Fruit fly (Drosophila melanogaster) whole organism, embryonic: ENCODE measurements around the gene Cpr23B.
A peak's percentile ranks its signal among the peaks of the same experiment; 100 is the strongest.

ENCODE experiments used
- Adf1 ChIP-seq: fragments of 200-800 bp; sonication (Bioruptor generic); IDR thresholded peaks from 2 replicates; pipeline ENCODE4 v1.3.6; 2022; ENCODE audit warnings: missing biosample characterization, missing genetic modification characterization
- B-H1 ChIP-seq: fragments of 200-800 bp; sonication (Bioruptor generic); IDR thresholded peaks from 3 replicates; pipeline ENCODE4 v1.3.6; 2022; ENCODE audit warnings: missing biosample characterization, missing genetic modification characterization
- CG2875 ChIP-seq: fragments of 200-800 bp; sonication (Bioruptor generic); optimal IDR thresholded peaks from 2 replicates; lab custom pipeline; 2017; ENCODE audit warnings: missing biosample characterization, mild to moderate bottlenecking, missing genetic modification characterization, missing genetic modification reagents
- CG2889 ChIP-seq: fragments of 200-800 bp; sonication (Bioruptor generic); IDR thresholded peaks from 3 replicates; pipeline ENCODE4 v1.3.6; 2022; ENCODE audit warnings: missing biosample characterization, missing genetic modification characterization
- CG3407 ChIP-seq: fragments of 200-800 bp; sonication (Bioruptor generic); optimal IDR thresholded peaks from 2 replicates; lab custom pipeline; 2018; ENCODE audit warnings: missing biosample characterization, mild to moderate bottlenecking, missing genetic modification characterization
- CG34224 ChIP-seq: fragments of 200-800 bp; sonication (Bioruptor generic); IDR thresholded peaks from 3 replicates; pipeline ENCODE4 v1.3.6; 2022; ENCODE audit warnings: missing biosample characterization, missing genetic modification characterization; ENCODE audit not compliant: partially characterized antibody
- CG3995 ChIP-seq: fragments of 200-800 bp; sonication (Bioruptor generic); optimal IDR thresholded peaks from 3 replicates; lab custom pipeline; 2016; ENCODE audit warnings: missing biosample characterization, missing genetic modification characterization
- CG4730 ChIP-seq: fragments of 200-800 bp; sonication (Bioruptor generic); IDR thresholded peaks from 2 replicates; pipeline ENCODE4 v1.3.6; 2022; ENCODE audit warnings: missing biosample characterization, missing genetic modification characterization
- CG7357 ChIP-seq: fragments of 200-800 bp; sonication (Bioruptor generic); IDR thresholded peaks from 3 replicates; pipeline ENCODE4 v1.3.6; 2022; ENCODE audit warnings: missing biosample characterization, missing genetic modification characterization
- CG8388 ChIP-seq: fragments of 200-800 bp; sonication (Bioruptor generic); optimal IDR thresholded peaks from 2 replicates; lab custom pipeline; 2019; ENCODE audit warnings: missing biosample characterization, mild to moderate bottlenecking, missing genetic modification characterization, moderate library complexity
- CG9609 ChIP-seq: fragments of 200-800 bp; sonication (Bioruptor generic); optimal IDR thresholded peaks from 3 replicates; lab custom pipeline; 2016; ENCODE audit warnings: missing biosample characterization, missing genetic modification characterization
- CoRest ChIP-seq: fragments of 200-800 bp; sonication (Bioruptor generic); optimal IDR thresholded peaks from 3 replicates; lab custom pipeline; 2018; ENCODE audit warnings: missing biosample characterization, mild to moderate bottlenecking, missing genetic modification characterization, moderate library complexity
- D ChIP-seq, 2 experiments: fragments of 200-800 bp in 1 of 2; fragments of >200 bp in 1 of 2; sonication (Bioruptor generic) in 1 of 2; optimal IDR thresholded peaks; 2 replicates in 1 of 2; 3 replicates in 1 of 2; lab custom pipeline; 2017; ENCODE audit warnings: mild to moderate bottlenecking in 1 of 2, missing biosample characterization in 1 of 2, missing genetic modification characterization in 1 of 2, missing genetic modification reagents in 1 of 2
- D19A ChIP-seq: fragments of 200-800 bp; optimal IDR thresholded peaks from 3 replicates; lab custom pipeline; 2019; ENCODE audit warnings: missing biosample characterization, mild to moderate bottlenecking, missing genetic modification characterization, moderate library complexity
- D19B ChIP-seq: fragments of 200-800 bp; sonication (Bioruptor generic); optimal IDR thresholded peaks from 2 replicates; lab custom pipeline; 2017; ENCODE audit warnings: missing biosample characterization, mild to moderate bottlenecking, missing genetic modification characterization
- HLH3B ChIP-seq: fragments of 200-800 bp; sonication (Bioruptor generic); IDR thresholded peaks from 2 replicates; pipeline ENCODE4 v1.3.6; 2022; ENCODE audit warnings: missing biosample characterization, missing genetic modification characterization
- HmgZ ChIP-seq: fragments of 200-800 bp; sonication (Bioruptor generic); optimal IDR thresholded peaks from 2 replicates; lab custom pipeline; 2018; ENCODE audit warnings: missing biosample characterization, mild to moderate bottlenecking, missing genetic modification characterization
- Mad ChIP-seq: fragments of 200-800 bp; sonication (Bioruptor generic); optimal IDR thresholded peaks from 2 replicates; lab custom pipeline; 2016; ENCODE audit warnings: missing biosample characterization, missing genetic modification characterization
- Opbp ChIP-seq: fragments of 200-800 bp; sonication (Bioruptor generic); IDR thresholded peaks from 3 replicates; pipeline ENCODE4 v1.3.6; 2022; ENCODE audit warnings: missing biosample characterization, missing genetic modification characterization; ENCODE audit not compliant: partially characterized antibody
- Ravus ChIP-seq: fragments of 200-800 bp; sonication (Bioruptor generic); IDR thresholded peaks from 2 replicates; pipeline ENCODE4 v1.3.6; 2022; ENCODE audit warnings: missing biosample characterization, missing genetic modification characterization
- Vsx1 ChIP-seq: fragments of 200-800 bp; sonication (Bioruptor generic); optimal IDR thresholded peaks from 2 replicates; lab custom pipeline; 2017; ENCODE audit warnings: missing biosample characterization, mild to moderate bottlenecking, missing genetic modification characterization, missing genetic modification reagents
- bbx ChIP-seq: fragments of 200-800 bp; sonication (Bioruptor generic); IDR thresholded peaks from 2 replicates; pipeline ENCODE4 v1.3.6; 2022; ENCODE audit warnings: missing biosample characterization, missing genetic modification characterization; ENCODE audit not compliant: partially characterized antibody
- caup ChIP-seq: fragments of 200-800 bp; sonication (Bioruptor generic); optimal IDR thresholded peaks from 3 replicates; lab custom pipeline; 2017; ENCODE audit warnings: missing biosample characterization, mild to moderate bottlenecking, missing genetic modification characterization, moderate library complexity; ENCODE audit not compliant: severe bottlenecking
- ci ChIP-seq: fragments of 200-800 bp; sonication (Bioruptor generic); IDR thresholded peaks from 3 replicates; pipeline ENCODE4 v1.3.6; 2022; ENCODE audit warnings: missing biosample characterization, missing genetic modification characterization
- corto ChIP-seq: fragments of 200-800 bp; sonication (Bioruptor generic); optimal IDR thresholded peaks from 2 replicates; lab custom pipeline; 2016; ENCODE audit warnings: missing biosample characterization, mild to moderate bottlenecking, missing genetic modification characterization, moderate library complexity
- dmrt99B ChIP-seq: fragments of 200-800 bp; sonication (Bioruptor generic); optimal IDR thresholded peaks from 2 replicates; lab custom pipeline; 2018; ENCODE audit warnings: missing biosample characterization, mild to moderate bottlenecking, missing genetic modification characterization, moderate library complexity
- dysf ChIP-seq: fragments of 200-800 bp; sonication (Bioruptor generic); IDR thresholded peaks from 3 replicates; pipeline ENCODE4 v1.3.6; 2022; ENCODE audit warnings: missing biosample characterization, missing genetic modification characterization
- fd102C ChIP-seq: fragments of 200-800 bp; sonication (Bioruptor generic); optimal IDR thresholded peaks from 2 replicates; lab custom pipeline; 2018; ENCODE audit warnings: missing biosample characterization, mild to moderate bottlenecking, missing genetic modification characterization, moderate library complexity
- hbn ChIP-seq: fragments of 200-800 bp; sonication (Bioruptor generic); IDR thresholded peaks from 2 replicates; pipeline ENCODE4 v1.3.6; 2022; ENCODE audit warnings: missing biosample characterization, missing genetic modification characterization; ENCODE audit not compliant: partially characterized antibody
- hth ChIP-seq: fragments of >200 bp; optimal IDR thresholded peaks from 2 replicates; lab custom pipeline; 2017; ENCODE audit warnings: inconsistent platforms
- jing ChIP-seq: fragments of 200-800 bp; sonication (Bioruptor generic); optimal IDR thresholded peaks from 2 replicates; lab custom pipeline; 2018; ENCODE audit warnings: missing biosample characterization, mild to moderate bottlenecking, missing genetic modification characterization
- knrl ChIP-seq: fragments of 200-800 bp; sonication (Bioruptor generic); IDR thresholded peaks from 3 replicates; pipeline ENCODE4 v1.3.6; 2022; ENCODE audit warnings: missing biosample characterization, missing genetic modification characterization; ENCODE audit not compliant: partially characterized antibody
- lmd ChIP-seq: fragments of 200-800 bp; sonication (Bioruptor generic); IDR thresholded peaks from 2 replicates; pipeline ENCODE4 v1.3.6; 2022; ENCODE audit warnings: missing biosample characterization, missing genetic modification characterization
- mirr ChIP-seq: fragments of 200-800 bp; sonication (Bioruptor generic); optimal IDR thresholded peaks from 3 replicates; lab custom pipeline; 2018; ENCODE audit warnings: missing biosample characterization, mild to moderate bottlenecking, missing genetic modification characterization
- nerfin-1 ChIP-seq: fragments of 200-800 bp; sonication (Bioruptor generic); optimal IDR thresholded peaks from 3 replicates; lab custom pipeline; 2019; ENCODE audit warnings: missing biosample characterization, mild to moderate bottlenecking, missing genetic modification characterization, moderate library complexity
- nerfin-2 ChIP-seq: fragments of 200-800 bp; sonication (Bioruptor generic); IDR thresholded peaks from 2 replicates; pipeline ENCODE4 v1.3.6; 2022; ENCODE audit warnings: missing biosample characterization, missing genetic modification characterization; ENCODE audit not compliant: partially characterized antibody
- onecut ChIP-seq: fragments of 200-800 bp; sonication (Bioruptor generic); IDR thresholded peaks from 2 replicates; pipeline ENCODE4 v1.3.6; 2022; ENCODE audit warnings: missing biosample characterization, missing genetic modification characterization
- p53 ChIP-seq: fragments of 200-800 bp; sonication (Bioruptor generic); optimal IDR thresholded peaks from 2 replicates; lab custom pipeline; 2016; ENCODE audit warnings: missing biosample characterization, missing genetic modification characterization
- peb ChIP-seq: fragments of 200-800 bp; sonication (Bioruptor generic); IDR thresholded peaks from 2 replicates; pipeline ENCODE4 v1.3.6; 2022; ENCODE audit warnings: missing biosample characterization, missing genetic modification characterization
- pnt ChIP-seq: fragments of 200-800 bp; sonication (Bioruptor generic); optimal IDR thresholded peaks from 3 replicates; lab custom pipeline; 2016; ENCODE audit warnings: missing biosample characterization, missing genetic modification characterization
- prd ChIP-seq, 3 experiments: fragments of >200 bp in 2 of 3; fragments of 200-800 bp in 1 of 3; sonication (Bioruptor generic) in 1 of 3; optimal IDR thresholded peaks in 2 of 3; IDR thresholded peaks in 1 of 3; 2 replicates in 2 of 3; 3 replicates in 1 of 3; pipeline versions ENCODE4 v1.3.6 to Lab custom; 2017 to 2022; ENCODE audit warnings: missing biosample characterization in 1 of 3, missing genetic modification characterization in 1 of 3
- psq ChIP-seq: fragments of 200-800 bp; sonication (Bioruptor generic); optimal IDR thresholded peaks from 2 replicates; lab custom pipeline; 2017; ENCODE audit warnings: missing biosample characterization, missing genetic modification characterization
- run ChIP-seq: fragments of 200-800 bp; sonication (Bioruptor generic); optimal IDR thresholded peaks from 3 replicates; lab custom pipeline; 2018; ENCODE audit warnings: missing biosample characterization, mild to moderate bottlenecking, missing genetic modification characterization
- sd ChIP-seq: fragments of 200-800 bp; sonication (Bioruptor generic); optimal IDR thresholded peaks from 3 replicates; lab custom pipeline; 2018; ENCODE audit warnings: missing biosample characterization, mild to moderate bottlenecking, missing genetic modification characterization, moderate library complexity
- so ChIP-seq: fragments of 200-800 bp; sonication (Bioruptor generic); IDR thresholded peaks from 3 replicates; pipeline ENCODE4 v1.3.6; 2022; ENCODE audit warnings: missing biosample characterization, missing genetic modification characterization
- tll ChIP-seq, 2 experiments: fragments of 200-800 bp in 1 of 2; fragments of >200 bp in 1 of 2; sonication (Bioruptor generic) in 1 of 2; optimal IDR thresholded peaks; 2 replicates each; lab custom pipeline; 2017 to 2019; ENCODE audit warnings: missing biosample characterization in 2 of 2, missing genetic modification characterization in 2 of 2, mild to moderate bottlenecking in 1 of 2, moderate library complexity in 1 of 2
- ttk ChIP-seq: fragments of 200-800 bp; sonication (Bioruptor generic); IDR thresholded peaks from 2 replicates; pipeline ENCODE4 v2.1.2; 2022; ENCODE audit warnings: missing biosample characterization, missing genetic modification characterization

Cpr23B gene

DNA sequence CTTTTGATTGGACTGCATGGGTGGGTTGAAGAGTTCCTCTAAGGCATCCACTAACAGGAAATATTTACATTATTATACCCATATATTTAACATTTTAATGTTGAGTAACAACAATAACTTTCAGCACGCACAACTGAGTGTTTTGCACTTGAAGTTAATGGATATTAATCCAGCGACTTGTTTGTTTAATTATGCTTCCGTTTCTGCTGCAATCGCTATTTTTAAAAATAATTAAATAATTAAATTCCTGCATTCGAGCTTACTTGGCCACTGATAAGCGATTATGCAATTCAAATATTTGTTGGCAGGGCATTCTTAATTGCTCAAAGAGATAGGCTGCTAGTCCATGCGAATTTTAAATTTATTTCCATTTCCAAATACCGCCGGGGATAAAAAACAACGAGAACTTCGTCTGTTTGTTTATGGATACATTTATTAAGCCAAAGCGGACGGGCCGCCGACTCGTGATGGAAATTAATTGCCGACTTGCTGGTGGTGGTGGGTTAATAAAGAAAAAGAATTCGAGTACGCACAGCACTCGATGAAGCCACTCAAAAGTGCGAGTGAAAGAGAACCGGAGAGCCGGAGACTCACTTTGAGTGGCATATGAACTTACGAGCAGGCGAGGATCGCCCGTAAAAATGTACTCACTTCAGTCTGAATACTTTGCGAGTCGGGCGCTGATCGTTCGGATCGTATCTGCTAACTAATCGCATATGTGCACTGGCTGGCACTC is 23.8 kb downstream of the Cpr23B start (continued):
- TF ChIP-seq p53 (GFP tag; lab: Kevin White, UChicago) (no peak), lmd (GFP tag; lab: Robert Waterston, UW) (no peak), CG4730 (GFP tag; lab: Robert Waterston, UW) (no peak), corto (no peak), HmgZ (tag; lab: Kevin White, UChicago) (no peak), psq (GFP tag; lab: Kevin White, UChicago) (no peak), run (tag; lab: Kevin White, UChicago) (no peak), CG3995 (no peak), CG34224 (GFP tag; lab: Robert Waterston, UW) (peak; percentile 58; the same call in 2 of the 3 replicates), CG2875 (peak; percentile 29), caup (GFP tag; lab: Kevin White, UChicago) (peak; percentile 42), CG2889 (GFP tag; lab: Robert Waterston, UW) (no peak), onecut (GFP tag; lab: Robert Waterston, UW) (no peak), mirr (GFP tag; lab: Kevin White, UChicago) (peak; percentile 13), peb (GFP tag; lab: Robert Waterston, UW) (no peak), tll (GFP tag; optimal IDR thresholded peaks at IDR 0.05; lab: Kevin White, UChicago) (no peak), jing (no peak), so (peak; percentile 55; the same call in 1 of the 3 replicates), hth (no peak), ci (GFP tag; lab: Robert Waterston, UW) (no peak; the same call in none of the 3 replicates), knrl (no peak), D19A (tag; lab: Kevin White, UChicago) (peak; percentile 38), Adf1 (no peak), Mad (no peak), CG3407 (GFP tag; lab: Kevin White, UChicago) (no peak), Ravus (GFP tag; lab: Robert Waterston, UW) (no peak), bbx (GFP tag; lab: Robert Waterston, UW) (peak; percentile 80), fd102C (GFP tag; lab: Kevin White, UChicago) (no peak), dysf (no peak), CoRest (no peak), CG7357 (GFP tag; lab: Robert Waterston, UW) (no peak), sd (tag; lab: Kevin White, UChicago) (peak; percentile 75), CG8388 (GFP tag; lab: Kevin White, UChicago) (no peak), Vsx1 (GFP tag; lab: Kevin White, UChicago) (no peak), nerfin-1 (tag; lab: Kevin White, UChicago) (no peak), D19B (no peak), prd (optimal IDR thresholded peaks at IDR 0.05; lab: Kevin White, UChicago) (no peak), prd (GFP tag; IDR thresholded peaks at IDR 0.05; lab: Robert Waterston, UW) (0 out of 3 replicates have a peak, but pooled peaks have one; percentile 3), nerfin-2 (no peak), Opbp (GFP tag; lab: Robert Waterston, UW) (peak; percentile 45; the same call in 1 of the 3 replicates), D (optimal IDR thresholded peaks at IDR 0.05; lab: Kevin White, UChicago) (no peak), D (GFP tag; optimal IDR thresholded peaks at IDR 0.05; lab: Kevin White, UChicago) (no peak), hbn (GFP tag; lab: Robert Waterston, UW) (no peak), pnt (GFP tag; lab: Kevin White, UChicago) (no peak), ttk (no peak), HLH3B (GFP tag; lab: Robert Waterston, UW) (0 out of 2 replicates have a peak, but pooled peaks have one; percentile 6), B-H1 (no peak; the same call in 2 of the 3 replicates), CG9609 (no peak), dmrt99B (tag; lab: Kevin White, UChicago) (peak; percentile 5)
